Worm (Caenorhabditis elegans): Measurements from ENCODE around the gene lmp-2.

Gene lmp-2

DNA sequence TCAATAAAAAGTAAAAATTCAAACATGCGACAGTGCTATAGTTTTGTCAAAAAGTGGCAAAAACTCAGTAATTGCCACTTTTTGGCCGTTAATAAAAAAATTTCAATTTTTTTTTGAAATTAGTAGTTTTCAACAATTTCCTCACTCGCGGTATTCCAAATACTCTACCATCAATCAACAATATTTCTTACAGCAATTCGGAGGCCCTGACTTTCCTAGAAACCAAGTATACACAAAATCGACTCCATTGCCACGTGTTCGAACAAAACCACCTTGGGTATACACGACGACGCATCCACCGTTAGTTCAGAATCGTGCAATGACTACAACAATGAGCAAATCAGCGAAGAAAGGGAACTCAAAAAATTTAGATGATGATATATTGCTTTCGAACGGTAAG, 46.2 kb downstream of the lmp-2 start:
- TF ChIP-seq M03D4.4 (tag; optimal IDR thresholded peaks at IDR 0.05) = no peak
- no peak for TF ChIP-seq cnd-1 (tag; optimal IDR thresholded peaks at IDR 0.05)
- TF ChIP-seq mls-2 (tag; optimal IDR thresholded peaks at IDR 0.05) = no peak

ce11 chrX:1172024-1172423, 46.6 kb downstream of the lmp-2 start:
- TF ChIP-seq mls-2 (tag; optimal IDR thresholded peaks at IDR 0.05) (no peak), sem-2 (GFP tag; optimal IDR thresholded peaks at IDR 0.05) (no peak), zip-8 (tag; optimal IDR thresholded peaks at IDR 0.05) (no peak), unc-120 (tag; optimal IDR thresholded peaks at IDR 0.05; ENCODE audit: poor library complexity, severe bottlenecking) (no peak), cnd-1 (tag; optimal IDR thresholded peaks at IDR 0.05) (no peak), unc-39 (tag; optimal IDR thresholded peaks at IDR 0.05) (no peak), unc-62 (GFP tag; optimal IDR thresholded peaks at IDR 0.05) (no peak), nhr-12 (tag; optimal IDR thresholded peaks at IDR 0.05) (no peak), ceh-43 (GFP tag; optimal IDR thresholded peaks at IDR 0.05) (no peak), nhr-28 (tag; optimal IDR thresholded peaks at IDR 0.05) (no peak), sptf-1 (tag; optimal IDR thresholded peaks at IDR 0.05) (no peak), mab-5 (tag; optimal IDR thresholded peaks at IDR 0.05) (no peak), bed-3 (GFP tag; optimal IDR thresholded peaks at IDR 0.05) (no peak), nhr-237 (tag; optimal IDR thresholded peaks at IDR 0.05) (no peak), nhr-2 (tag; optimal IDR thresholded peaks at IDR 0.05) (no peak), flh-1 (GFP tag; optimal IDR thresholded peaks at IDR 0.05) (no peak), elt-3 (tag; optimal IDR thresholded peaks at IDR 0.05) (no peak)

All from whole organism, mixed stage, embryonic.